Worm (Caenorhabditis elegans): Measurements from ENCODE around the gene cdr-1.

Gene cdr-1

ce11 chrV:15921102-15921501, at the start of gene cdr-1:
Gene cdr-1 (plus strand): TSS chrV:15921309.
- TF ChIP-seq hlh-30 (tag; optimal IDR thresholded peaks at IDR 0.05; ENCODE audit: insufficient read depth) (no peak), nhr-11 (tag; optimal IDR thresholded peaks at IDR 0.05) (no peak), ahr-1 (tag; optimal IDR thresholded peaks at IDR 0.05) (no peak), ttx-3 (tag; optimal IDR thresholded peaks at IDR 0.05) (no peak), ceh-24 (tag; optimal IDR thresholded peaks at IDR 0.05) (no peak), lin-11 (tag; optimal IDR thresholded peaks at IDR 0.05) (no peak), elt-2 (tag; optimal IDR thresholded peaks at IDR 0.05) (peak; percentile 34), hlh-6 (tag; optimal IDR thresholded peaks at IDR 0.05) (no peak)

DNA sequence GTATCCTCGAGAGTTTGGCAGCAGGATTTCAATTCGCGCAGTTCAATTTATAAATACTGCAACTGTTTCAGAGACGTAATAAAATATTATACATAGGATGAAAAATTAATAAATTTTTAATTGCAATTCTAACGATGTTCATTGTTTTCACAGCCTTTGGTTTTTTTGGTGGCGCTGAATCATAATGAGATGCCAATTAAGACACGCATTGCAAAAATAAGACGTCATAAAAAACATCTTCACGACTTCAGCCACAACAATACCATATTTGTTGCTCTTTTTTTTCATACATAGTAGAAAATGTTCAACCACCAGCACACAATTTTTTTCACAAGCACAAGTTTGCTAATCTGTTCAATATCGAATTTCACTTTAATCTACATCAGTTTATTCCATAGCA, 48.8 kb upstream of the cdr-1 start, which contains the start of gene str-56:
str-56 (plus strand) TSS at position 301 of the 400 bp plus-strand sequence.
- TF ChIP-seq ceh-31 (tag; optimal IDR thresholded peaks at IDR 0.05) (no peak), elt-4 (tag; optimal IDR thresholded peaks at IDR 0.05) (no peak), hlh-13 (GFP tag; optimal IDR thresholded peaks at IDR 0.05) (no peak), pqm-1 (tag; optimal IDR thresholded peaks at IDR 0.05) (no peak), lim-6 (tag; optimal IDR thresholded peaks at IDR 0.05) (no peak), ttx-3 (tag; optimal IDR thresholded peaks at IDR 0.05) (no peak), pha-4 (tag; optimal IDR thresholded peaks at IDR 0.05) (no peak), sdc-2 (tag; optimal IDR thresholded peaks at IDR 0.05) (no peak), zip-5 (tag; optimal IDR thresholded peaks at IDR 0.05) (no peak), nfya-1 (tag; optimal IDR thresholded peaks at IDR 0.05) (no peak), F13H6.1 (tag; optimal IDR thresholded peaks at IDR 0.05) (no peak)

DNA sequence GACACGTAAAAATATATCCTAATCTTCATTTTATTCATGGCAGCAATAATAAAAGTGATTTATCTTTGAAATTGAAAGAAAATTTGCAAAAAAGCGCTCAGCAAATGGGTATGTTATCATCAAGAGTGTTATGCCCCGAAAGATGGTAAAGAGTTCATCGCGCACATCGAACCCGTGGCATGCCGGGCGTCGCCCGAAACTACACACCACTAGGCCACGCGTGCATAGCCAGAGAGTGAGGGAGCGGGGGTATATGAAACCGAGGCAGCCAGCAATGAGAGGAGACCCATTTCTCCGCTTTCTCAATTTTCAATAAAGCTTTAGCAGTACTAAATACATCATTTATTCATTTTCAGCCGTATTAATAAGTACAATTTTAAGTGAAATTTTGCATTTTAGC, 47.3 kb upstream of the cdr-1 start:
- TF ChIP-seq ets-4 (tag; optimal IDR thresholded peaks at IDR 0.05) (peak; percentile 88), unc-42 (tag; optimal IDR thresholded peaks at IDR 0.05) (peak; percentile 86), unc-55 (GFP tag; optimal IDR thresholded peaks at IDR 0.05) (no peak), hlh-6 (tag; optimal IDR thresholded peaks at IDR 0.05) (peak; percentile 99), ceh-24 (tag; optimal IDR thresholded peaks at IDR 0.05) (peak; percentile 99), fax-1 (tag; optimal IDR thresholded peaks at IDR 0.05) (peak; percentile 96), mec-3 (tag; optimal IDR thresholded peaks at IDR 0.05; ENCODE audit: borderline replicate concordance) (peak; percentile 94), madf-2 (tag; optimal IDR thresholded peaks at IDR 0.05) (peak; percentile 98), pax-1 (tag; optimal IDR thresholded peaks at IDR 0.05) (no peak), ceh-22 (tag; optimal IDR thresholded peaks at IDR 0.05) (peak; percentile 55), ceh-14 (tag; optimal IDR thresholded peaks at IDR 0.05) (peak; percentile 99), ceh-48 (tag; optimal IDR thresholded peaks at IDR 0.05) (peak; percentile 99), rnt-1 (tag; optimal IDR thresholded peaks at IDR 0.05) (peak; percentile 98), ceh-45 (GFP tag; IDR thresholded peaks at IDR 0.05) (peak; percentile 99), hlh-8 (tag; optimal IDR thresholded peaks at IDR 0.05) (peak; percentile 96), C08G9.2 (tag; optimal IDR thresholded peaks at IDR 0.05) (peak; percentile 97), sdc-2 (tag; optimal IDR thresholded peaks at IDR 0.05) (peak; percentile 93), ttx-3 (tag; optimal IDR thresholded peaks at IDR 0.05) (peak; percentile 99), unc-3 (GFP tag; conservative IDR thresholded peaks at IDR 0.05) (peak; percentile 99), unc-3 (tag; optimal IDR thresholded peaks at IDR 0.05) (peak; percentile 99), hlh-15 (tag; optimal IDR thresholded peaks at IDR 0.05) (peak; percentile 98), T23F11.4 (GFP tag; optimal IDR thresholded peaks at IDR 0.05) (peak; percentile 99), F13H6.1 (tag; optimal IDR thresholded peaks at IDR 0.05) (peak; percentile 98), tbx-2 (tag; optimal IDR thresholded peaks at IDR 0.05) (peak; percentile 98), ref-2 (tag; optimal IDR thresholded peaks at IDR 0.05) (peak; percentile 99), ahr-1 (tag; optimal IDR thresholded peaks at IDR 0.05) (peak; percentile 98), hlh-13 (GFP tag; optimal IDR thresholded peaks at IDR 0.05) (peak; percentile 99), K02D7.2 (tag; optimal IDR thresholded peaks at IDR 0.05) (peak; percentile 99), odd-2 (tag; optimal IDR thresholded peaks at IDR 0.05) (peak; percentile 91), syd-9 (tag; optimal IDR thresholded peaks at IDR 0.05) (peak; percentile 99), ceh-2 (tag; optimal IDR thresholded peaks at IDR 0.05) (peak; percentile 98), pros-1 (tag; optimal IDR thresholded peaks at IDR 0.05) (peak; percentile 56), fkh-10 (GFP tag; optimal IDR thresholded peaks at IDR 0.05) (peak; percentile 76), gmeb-2 (tag; optimal IDR thresholded peaks at IDR 0.05) (peak; percentile 99), K09A11.1 (tag; optimal IDR thresholded peaks at IDR 0.05; ENCODE audit: insufficient read depth) (peak; percentile 93), elt-2 (tag; optimal IDR thresholded peaks at IDR 0.05) (peak; percentile 99), elt-4 (tag; optimal IDR thresholded peaks at IDR 0.05) (peak; percentile 97), sox-4 (tag; optimal IDR thresholded peaks at IDR 0.05) (peak; percentile 99), pqm-1 (tag; optimal IDR thresholded peaks at IDR 0.05) (peak; percentile 99), pat-9 (tag; optimal IDR thresholded peaks at IDR 0.05) (peak; percentile 100)

All from whole organism, late embryonic.